Worm (Caenorhabditis elegans) whole organism, late embryonic: Measurements from ENCODE around the gene dylt-3.

ENCODE experiments used
- C08G9.2 ChIP-seq: sonication (generic microtip); optimal IDR thresholded peaks from 2 replicates; lab custom pipeline; 2016; ENCODE audit warnings: mild to moderate bottlenecking, missing genetic modification characterization, moderate library complexity, missing compliant biosample characterization
- C38D4.7 ChIP-seq: fragments of 200-800 bp; sonication (Bioruptor generic); optimal IDR thresholded peaks from 2 replicates; lab custom pipeline; 2018; ENCODE audit warnings: mild to moderate bottlenecking, missing genetic modification characterization, moderate library complexity, missing compliant biosample characterization
- K09A11.1 ChIP-seq: sonication (generic microtip); optimal IDR thresholded peaks from 2 replicates; lab custom pipeline; 2017; ENCODE audit warnings: antibody characterized with exemption, mild to moderate bottlenecking, missing genetic modification characterization, missing compliant biosample characterization; ENCODE audit not compliant: insufficient read depth
- ahr-1 ChIP-seq: sonication (generic microtip); optimal IDR thresholded peaks from 2 replicates; lab custom pipeline; 2016; ENCODE audit warnings: missing genetic modification characterization, missing compliant biosample characterization
- ama-1 ChIP-seq: fragments of 150-350 bp; optimal IDR thresholded peaks from 2 replicates; lab custom pipeline; 2014
- ceh-18 ChIP-seq: sonication (generic microtip); optimal IDR thresholded peaks from 2 replicates; lab custom pipeline; 2016; ENCODE audit warnings: missing genetic modification characterization, missing compliant biosample characterization
- ceh-19 ChIP-seq: fragments of 200-800 bp; sonication (Bioruptor generic); optimal IDR thresholded peaks from 2 replicates; lab custom pipeline; 2018; ENCODE audit warnings: mild to moderate bottlenecking, missing genetic modification characterization, missing compliant biosample characterization
- ceh-2 ChIP-seq: sonication (generic microtip); optimal IDR thresholded peaks from 2 replicates; lab custom pipeline; 2016; ENCODE audit warnings: missing genotype, missing genetic modification characterization, missing compliant biosample characterization
- ceh-31 ChIP-seq: sonication (generic microtip); optimal IDR thresholded peaks from 2 replicates; lab custom pipeline; 2016; ENCODE audit warnings: missing genetic modification characterization, missing compliant biosample characterization
- ceh-34 ChIP-seq: sonication (generic microtip); optimal IDR thresholded peaks from 2 replicates; lab custom pipeline; 2016; ENCODE audit warnings: mild to moderate bottlenecking, missing genetic modification characterization, missing compliant biosample characterization
- ceh-45 ChIP-seq: fragments of 200-800 bp; sonication (Bioruptor generic); IDR thresholded peaks from 2 replicates; pipeline ENCODE4 v1.3.6; 2022; ENCODE audit warnings: missing genetic modification reagents, missing genetic modification characterization, missing compliant biosample characterization
- ceh-48 ChIP-seq: sonication (generic microtip); optimal IDR thresholded peaks from 2 replicates; lab custom pipeline; 2016; ENCODE audit warnings: missing genetic modification characterization, inconsistent platforms, missing compliant biosample characterization
- ceh-6 ChIP-seq: fragments of 200-800 bp; sonication (Bioruptor generic); optimal IDR thresholded peaks from 2 replicates; lab custom pipeline; 2018; ENCODE audit warnings: mild to moderate bottlenecking, missing genetic modification characterization, missing compliant biosample characterization
- dve-1 ChIP-seq: sonication (generic microtip); optimal IDR thresholded peaks from 2 replicates; lab custom pipeline; 2017; ENCODE audit warnings: antibody characterized with exemption, mild to moderate bottlenecking, missing genetic modification characterization, missing compliant biosample characterization
- elt-2 ChIP-seq: sonication (generic microtip); optimal IDR thresholded peaks from 2 replicates; lab custom pipeline; 2016; ENCODE audit warnings: missing genetic modification reagents, missing genetic modification characterization, missing compliant biosample characterization
- elt-4 ChIP-seq: sonication (generic microtip); optimal IDR thresholded peaks from 2 replicates; lab custom pipeline; 2016; ENCODE audit warnings: missing genetic modification characterization, missing compliant biosample characterization
- ets-4 ChIP-seq: sonication (generic microtip); optimal IDR thresholded peaks from 2 replicates; lab custom pipeline; 2016; ENCODE audit warnings: missing genetic modification characterization, missing compliant biosample characterization
- eyg-1 ChIP-seq: sonication (generic microtip); optimal IDR thresholded peaks from 2 replicates; lab custom pipeline; 2016; ENCODE audit warnings: missing genotype, missing genetic modification characterization, missing compliant biosample characterization
- fkh-10 ChIP-seq: fragments of 150-350 bp; optimal IDR thresholded peaks from 2 replicates; lab custom pipeline; 2014; ENCODE audit warnings: missing biosample characterization, missing genetic modification reagents, missing genetic modification characterization
- fkh-6 ChIP-seq: sonication (generic microtip); optimal IDR thresholded peaks from 2 replicates; lab custom pipeline; 2016; ENCODE audit warnings: missing genetic modification characterization, missing compliant biosample characterization
- gmeb-2 ChIP-seq: sonication (generic microtip); optimal IDR thresholded peaks from 2 replicates; lab custom pipeline; 2016; ENCODE audit warnings: missing genetic modification characterization, inconsistent platforms, missing compliant biosample characterization
- hlh-15 ChIP-seq: sonication (generic microtip); optimal IDR thresholded peaks from 2 replicates; lab custom pipeline; 2016; ENCODE audit warnings: missing genetic modification characterization, missing compliant biosample characterization
- hlh-30 ChIP-seq: sonication (generic microtip); optimal IDR thresholded peaks from 2 replicates; lab custom pipeline; 2017; ENCODE audit warnings: antibody characterized with exemption, missing genetic modification characterization, missing compliant biosample characterization; ENCODE audit not compliant: insufficient read depth
- lim-6 ChIP-seq: sonication (generic microtip); optimal IDR thresholded peaks from 2 replicates; lab custom pipeline; 2016; ENCODE audit warnings: missing genetic modification characterization, missing compliant biosample characterization
- mec-3 ChIP-seq: sonication (generic microtip); optimal IDR thresholded peaks from 2 replicates; lab custom pipeline; 2016; ENCODE audit warnings: borderline replicate concordance, missing genetic modification characterization, missing compliant biosample characterization
- nfya-1 ChIP-seq: sonication (generic microtip); optimal IDR thresholded peaks from 2 replicates; lab custom pipeline; 2017; ENCODE audit warnings: missing genetic modification characterization, mild to moderate bottlenecking, missing compliant biosample characterization, antibody characterized with exemption, moderate library complexity
- nhr-11 ChIP-seq: fragments of 150-350 bp; optimal IDR thresholded peaks from 2 replicates; lab custom pipeline; 2014; ENCODE audit warnings: missing biosample characterization, missing genetic modification characterization
- nhr-232 ChIP-seq: sonication (generic microtip); optimal IDR thresholded peaks from 2 replicates; lab custom pipeline; 2016; ENCODE audit warnings: missing genetic modification characterization, missing compliant biosample characterization
- npax-4 ChIP-seq: sonication (generic microtip); optimal IDR thresholded peaks from 2 replicates; lab custom pipeline; 2016; ENCODE audit warnings: missing genetic modification characterization, missing compliant biosample characterization
- pax-1 ChIP-seq: fragments of 150-350 bp; optimal IDR thresholded peaks from 2 replicates; lab custom pipeline; 2014; ENCODE audit warnings: missing biosample characterization, missing genetic modification characterization
- pha-2 ChIP-seq: sonication (generic microtip); optimal IDR thresholded peaks from 2 replicates; lab custom pipeline; 2017; ENCODE audit warnings: mild to moderate bottlenecking, missing genetic modification characterization, missing compliant biosample characterization
- pha-4 ChIP-seq: fragments of 150-350 bp; optimal IDR thresholded peaks from 2 replicates; lab custom pipeline; 2018; ENCODE audit warnings: missing biosample characterization, missing genetic modification reagents, missing genetic modification characterization
- pqm-1 ChIP-seq: sonication (generic microtip); optimal IDR thresholded peaks from 2 replicates; lab custom pipeline; 2016; ENCODE audit warnings: missing genetic modification characterization, missing compliant biosample characterization
- ref-2 ChIP-seq: sonication (generic microtip); optimal IDR thresholded peaks from 2 replicates; lab custom pipeline; 2016; ENCODE audit warnings: missing genetic modification characterization, missing compliant biosample characterization
- sox-2 ChIP-seq: fragments of 200-800 bp; sonication (Bioruptor generic); IDR thresholded peaks from 2 replicates; pipeline ENCODE4 v1.3.6; 2022; ENCODE audit warnings: missing genetic modification reagents, missing genetic modification characterization, missing compliant biosample characterization
- sox-4 ChIP-seq: sonication (generic microtip); optimal IDR thresholded peaks from 2 replicates; lab custom pipeline; 2017; ENCODE audit warnings: mild to moderate bottlenecking, missing genetic modification characterization, inconsistent platforms, missing compliant biosample characterization
- tbx-2 ChIP-seq: sonication (generic microtip); optimal IDR thresholded peaks from 2 replicates; lab custom pipeline; 2016; ENCODE audit warnings: missing genetic modification characterization, missing compliant biosample characterization
- ttx-3 ChIP-seq: sonication (generic microtip); optimal IDR thresholded peaks from 2 replicates; lab custom pipeline; 2016; ENCODE audit warnings: missing genetic modification reagents, missing genetic modification characterization, missing compliant biosample characterization
- unc-42 ChIP-seq: sonication (generic microtip); optimal IDR thresholded peaks from 2 replicates; lab custom pipeline; 2016; ENCODE audit warnings: missing genotype, missing genetic modification characterization, missing compliant biosample characterization
- unc-55 ChIP-seq: sonication (generic microtip); optimal IDR thresholded peaks from 2 replicates; lab custom pipeline; 2017; ENCODE audit warnings: missing biosample characterization, missing genetic modification reagents, missing genetic modification characterization
- zip-5 ChIP-seq: sonication (generic microtip); optimal IDR thresholded peaks from 2 replicates; lab custom pipeline; 2016; ENCODE audit warnings: missing genetic modification characterization, missing compliant biosample characterization
- ztf-16 ChIP-seq: sonication (generic microtip); optimal IDR thresholded peaks from 2 replicates; lab custom pipeline; 2017; ENCODE audit warnings: missing genetic modification characterization, missing compliant biosample characterization

dylt-3 gene

ce11 chrII:8212680-8213079 is 31.1 kb downstream of the dylt-3 start, which contains the start of gene twk-3:
twk-3 (minus strand) TSS chrII:8212780.
- no peak for TF ChIP-seq ttx-3 (tag; lab: Kevin White, UChicago)
- no peak for TF ChIP-seq ceh-48
- no peak for TF ChIP-seq fkh-10 (GFP tag; lab: Kevin White, UChicago)
- TF ChIP-seq unc-42 = no peak
- no peak for TF ChIP-seq nhr-11 (tag; lab: Kevin White, UChicago)
- no peak for TF ChIP-seq hlh-30
- TF ChIP-seq fkh-6 (tag; lab: Kevin White, UChicago) = no peak
- no peak for TF ChIP-seq ahr-1
- TF ChIP-seq pqm-1 (tag; lab: Kevin White, UChicago) = no peak
- no peak for TF ChIP-seq ztf-16 (tag; lab: Kevin White, UChicago)
- no peak for TF ChIP-seq ceh-18 (tag; lab: Kevin White, UChicago)
- no peak for TF ChIP-seq C08G9.2 (tag; lab: Kevin White, UChicago)

- TF ChIP-seq pqm-1 (tag; lab: Kevin White, UChicago) (no peak), nhr-11 (tag; lab: Kevin White, UChicago) (no peak), ceh-19 (no peak), ttx-3 (tag; lab: Kevin White, UChicago) (no peak), ceh-6 (GFP tag; lab: Kevin White, UChicago) (no peak), ceh-48 (no peak), lim-6 (no peak), dve-1 (tag; lab: Kevin White, UChicago) (no peak), ceh-34 (tag; lab: Kevin White, UChicago) (no peak), ceh-18 (tag; lab: Kevin White, UChicago) (no peak), tbx-2 (no peak)
These were observed 32.8 kb downstream of the dylt-3 start, which contains the start of gene M110.10 for ce11 chrII:8214367-8214766. M110.10 (minus strand) TSS chrII:8214467.

ce11 chrII:8216433-8216832 is 34.9 kb downstream of the dylt-3 start, which contains the start of gene M110.3:
M110.3 (minus strand) TSS chrII:8216616.
- no peak for TF ChIP-seq zip-5
- TF ChIP-seq unc-42 = peak; percentile 37
- TF ChIP-seq ztf-16 (tag; lab: Kevin White, UChicago) = no peak
- peak; percentile 20 for TF ChIP-seq unc-55 (GFP tag; lab: Kevin White, UChicago)
- TF ChIP-seq ceh-2 (tag; lab: Kevin White, UChicago) = no peak
- TF ChIP-seq ama-1 (lab: Kevin White, UChicago) = no peak
- no peak for TF ChIP-seq mec-3
- peak; percentile 20 for TF ChIP-seq nfya-1 (tag; lab: Kevin White, UChicago)
- no peak for TF ChIP-seq ref-2 (tag; lab: Kevin White, UChicago)
- no peak for TF ChIP-seq ceh-45
- TF ChIP-seq ceh-34 (tag; lab: Kevin White, UChicago) = peak; percentile 32
- TF ChIP-seq hlh-30 = no peak
- no peak for TF ChIP-seq gmeb-2 (tag; lab: Kevin White, UChicago)
- peak; percentile 21 for TF ChIP-seq ets-4 (tag; lab: Kevin White, UChicago)
- TF ChIP-seq K09A11.1 (tag; lab: Kevin White, UChicago) = no peak
- TF ChIP-seq pha-4 (tag; lab: Kevin White, UChicago) = no peak
- peak; percentile 9 for TF ChIP-seq pax-1
- TF ChIP-seq pqm-1 (tag; lab: Kevin White, UChicago) = no peak
- no peak for TF ChIP-seq npax-4 (tag; lab: Kevin White, UChicago)
- no peak for TF ChIP-seq eyg-1 (tag; lab: Kevin White, UChicago)
- no peak for TF ChIP-seq elt-4 (tag; lab: Kevin White, UChicago)
- TF ChIP-seq sox-2 (GFP tag; lab: Robert Waterston, UW) = no peak
- TF ChIP-seq dve-1 (tag; lab: Kevin White, UChicago) = peak; percentile 20
- TF ChIP-seq elt-2 (tag; lab: Kevin White, UChicago) = no peak
- peak; percentile 78 for TF ChIP-seq ceh-48
- TF ChIP-seq ceh-31 (tag; lab: Kevin White, UChicago) = no peak
- TF ChIP-seq hlh-15 = no peak
- no peak for TF ChIP-seq C38D4.7 (GFP tag; lab: Kevin White, UChicago)
- no peak for TF ChIP-seq nhr-232 (tag; lab: Kevin White, UChicago)
- TF ChIP-seq sox-4 = no peak
- TF ChIP-seq C08G9.2 (tag; lab: Kevin White, UChicago) = no peak
- TF ChIP-seq ceh-6 (GFP tag; lab: Kevin White, UChicago) = no peak
- TF ChIP-seq pha-2 (tag; lab: Kevin White, UChicago) = no peak
